Fruit fly (Drosophila melanogaster) whole organism, wandering third instar larva: Measurements from ENCODE around the gene Sf3a2.

Experiments used
- Abd-B ChIP-seq: fragments of >200 bp; optimal IDR thresholded peaks from 2 replicates; lab custom pipeline; 2017; ENCODE audit warnings: missing biosample characterization, missing genetic modification characterization
- CG32264 ChIP-seq: fragments of 200-800 bp; sonication (Bioruptor generic); optimal IDR thresholded peaks from 2 replicates; lab custom pipeline; 2016; ENCODE audit warnings: missing biosample characterization, missing genetic modification characterization
- CG9705 ChIP-seq: fragments of 200-800 bp; sonication (Bioruptor generic); optimal IDR thresholded peaks from 2 replicates; lab custom pipeline; 2018; ENCODE audit warnings: missing biosample characterization, mild to moderate bottlenecking, missing genetic modification characterization
- Dfd ChIP-seq: fragments of >200 bp; optimal IDR thresholded peaks from 2 replicates; lab custom pipeline; 2017; ENCODE audit warnings: missing biosample characterization, missing genetic modification characterization
- Dif ChIP-seq: fragments of 200-275, 200-300 bp; sonication (Bioruptor generic); optimal IDR thresholded peaks from 2 replicates; lab custom pipeline; 2018; ENCODE audit warnings: missing biosample characterization, missing genetic modification characterization; ENCODE audit not compliant: partially characterized antibody
- GATAd ChIP-seq: sonication (Bioruptor generic); optimal IDR thresholded peaks from 2 replicates; lab custom pipeline; 2016; ENCODE audit warnings: missing biosample characterization, missing genetic modification characterization
- HLH106 ChIP-seq: fragments of 200-800 bp; optimal IDR thresholded peaks from 3 replicates; lab custom pipeline; 2019; ENCODE audit warnings: missing biosample characterization, mild to moderate bottlenecking, missing genetic modification characterization, moderate library complexity
- Hnf4 ChIP-seq: fragments of 200-800 bp; sonication (Bioruptor generic); optimal IDR thresholded peaks from 2 replicates; lab custom pipeline; 2016; ENCODE audit warnings: missing biosample characterization, mild to moderate bottlenecking, missing genetic modification characterization
- Hr78 ChIP-seq: fragments of >200 bp; optimal IDR thresholded peaks from 2 replicates; lab custom pipeline; 2017; ENCODE audit warnings: missing biosample characterization, missing genetic modification characterization
- Hr83 ChIP-seq: fragments of 200-300 bp; sonication (Bioruptor generic); optimal IDR thresholded peaks from 2 replicates; lab custom pipeline; 2016; ENCODE audit warnings: missing biosample characterization, mild to moderate bottlenecking, missing genetic modification characterization, moderate library complexity; ENCODE audit not compliant: poor library complexity, severe bottlenecking
- Mio ChIP-seq: sonication (Bioruptor generic); optimal IDR thresholded peaks from 2 replicates; lab custom pipeline; 2016; ENCODE audit warnings: missing biosample characterization, missing genetic modification characterization
- OdsH ChIP-seq: fragments of 200-800 bp; sonication (Bioruptor generic); optimal IDR thresholded peaks from 2 replicates; lab custom pipeline; 2016; ENCODE audit warnings: missing biosample characterization, mild to moderate bottlenecking, missing genetic modification characterization
- Rel ChIP-seq, 2 experiments: fragments of 200-800 bp; sonication (Bioruptor generic) in 1 of 2; optimal IDR thresholded peaks; 2 replicates in 1 of 2; 3 replicates in 1 of 2; lab custom pipeline; 2016 to 2019; ENCODE audit warnings: mild to moderate bottlenecking in 2 of 2, missing biosample characterization in 2 of 2, missing genetic modification characterization in 2 of 2, moderate library complexity in 1 of 2
- Sp1 ChIP-seq: fragments of 200-800 bp; sonication (Bioruptor generic); optimal IDR thresholded peaks from 3 replicates; lab custom pipeline; 2019; ENCODE audit warnings: missing biosample characterization, mild to moderate bottlenecking, missing genetic modification characterization, moderate library complexity
- Vsx2 ChIP-seq: fragments of 200-300, 225-300 bp; sonication (Bioruptor generic); optimal IDR thresholded peaks from 2 replicates; lab custom pipeline; 2018; ENCODE audit warnings: missing biosample characterization, missing genetic modification characterization; ENCODE audit not compliant: partially characterized antibody
- br ChIP-seq: fragments of 200-800 bp; sonication (Bioruptor generic); optimal IDR thresholded peaks from 2 replicates; lab custom pipeline; 2016; ENCODE audit warnings: missing biosample characterization, missing genetic modification characterization
- dmrt93B ChIP-seq: fragments of 200-800 bp; sonication (Bioruptor generic); optimal IDR thresholded peaks from 2 replicates; lab custom pipeline; 2018; ENCODE audit warnings: missing biosample characterization, mild to moderate bottlenecking, missing genetic modification characterization
- ey ChIP-seq: fragments of 200-800 bp; sonication (Bioruptor generic); optimal IDR thresholded peaks from 2 replicates; lab custom pipeline; 2016; ENCODE audit warnings: missing biosample characterization, missing genetic modification characterization
- foxo ChIP-seq, 2 experiments: fragments of 200-800 bp; sonication (Bioruptor generic); optimal IDR thresholded peaks; 2 replicates in 1 of 2; 3 replicates in 1 of 2; lab custom pipeline; 2016 to 2017; ENCODE audit warnings: missing biosample characterization in 2 of 2, missing genetic modification characterization in 2 of 2
- fru ChIP-seq: fragments of 200-800 bp; sonication (Bioruptor generic); optimal IDR thresholded peaks from 3 replicates; lab custom pipeline; 2016; ENCODE audit warnings: missing biosample characterization, mild to moderate bottlenecking, missing genetic modification characterization
- h ChIP-seq: fragments of 200-800 bp; sonication (Bioruptor generic); optimal IDR thresholded peaks from 3 replicates; lab custom pipeline; 2016; ENCODE audit warnings: missing biosample characterization, mild to moderate bottlenecking, missing genetic modification characterization
- jim ChIP-seq: fragments of 175-275, 200-325 bp; sonication (Bioruptor generic); optimal IDR thresholded peaks from 2 replicates; lab custom pipeline; 2016; ENCODE audit warnings: missing biosample characterization, mild to moderate bottlenecking, missing genetic modification characterization
- lola ChIP-seq: fragments of >200 bp; optimal IDR thresholded peaks from 2 replicates; lab custom pipeline; 2017; ENCODE audit warnings: missing biosample characterization, missing genetic modification characterization
- psq ChIP-seq: fragments of 200-800 bp; sonication (Bioruptor generic); optimal IDR thresholded peaks from 3 replicates; lab custom pipeline; 2017; ENCODE audit warnings: missing biosample characterization, mild to moderate bottlenecking, missing genetic modification characterization, moderate library complexity
- rgr ChIP-seq: fragments of 200-800 bp; sonication (Bioruptor generic); optimal IDR thresholded peaks from 3 replicates; lab custom pipeline; 2016; ENCODE audit warnings: missing biosample characterization, mild to moderate bottlenecking, missing genetic modification characterization
- sage ChIP-seq: fragments of 200-800 bp; sonication (Bioruptor generic); optimal IDR thresholded peaks from 2 replicates; lab custom pipeline; 2016; ENCODE audit warnings: missing biosample characterization, mild to moderate bottlenecking, missing genetic modification characterization
- sv ChIP-seq: fragments of 200-800 bp; sonication (Bioruptor generic); optimal IDR thresholded peaks from 3 replicates; lab custom pipeline; 2016; ENCODE audit warnings: missing biosample characterization, missing genetic modification characterization
- usp ChIP-seq: fragments of >200 bp; optimal IDR thresholded peaks from 2 replicates; lab custom pipeline; 2017; ENCODE audit warnings: missing biosample characterization, missing genetic modification characterization
- woc ChIP-seq: sonication (Bioruptor generic); optimal IDR thresholded peaks from 2 replicates; lab custom pipeline; 2016; ENCODE audit warnings: missing biosample characterization, mild to moderate bottlenecking, missing genetic modification characterization

Sf3a2 gene

dm6 chr3L:12803159-12804034 is 10.4 kb downstream of the Sf3a2 start:
- TF ChIP-seq woc (GFP tag; lab: Kevin White, UChicago) (no peak), GATAd (no peak), foxo (GFP tag; optimal IDR thresholded peaks at IDR 0.05; lab: Kevin White, UChicago) (peak in 1 of 2 experiments; percentile 28), sv (peak; percentile 79), fru (GFP tag; lab: Kevin White, UChicago) (peak; percentile 55), Sp1 (GFP tag; lab: Kevin White, UChicago) (peak; percentile 13), rgr (GFP tag; lab: Kevin White, UChicago) (peak; percentile 43), ey (peak; percentile 26), Mio (no peak), HLH106 (tag; lab: Kevin White, UChicago) (peak; percentile 25)
- TF ChIP-seq, all 38 proteins: peak for 7

- TF ChIP-seq woc (GFP tag; lab: Kevin White, UChicago) (peak; percentile 20), jim (GFP tag; lab: Kevin White, UChicago) (no peak), Sp1 (GFP tag; lab: Kevin White, UChicago) (peak; percentile 2), Hnf4 (GFP tag; lab: Kevin White, UChicago) (no peak), psq (GFP tag; lab: Kevin White, UChicago) (no peak), h (peak; percentile 26), OdsH (GFP tag; lab: Kevin White, UChicago) (peak; percentile 11), Abd-B (GFP tag; lab: Kevin White, UChicago) (no peak), Hr83 (GFP tag; lab: Kevin White, UChicago) (peak; percentile 23), Mio (no peak), Dif (no peak), usp (no peak), sage (no peak), Dfd (GFP tag; lab: Kevin White, UChicago) (no peak), sv (no peak), rgr (GFP tag; lab: Kevin White, UChicago) (peak; percentile 39), fru (GFP tag; lab: Kevin White, UChicago) (peak; percentile 5), CG9705 (GFP tag; lab: Kevin White, UChicago) (no peak), ey (no peak), HLH106 (tag; lab: Kevin White, UChicago) (no peak), Hr78 (GFP tag; lab: Kevin White, UChicago) (no peak), lola (GFP tag; lab: Kevin White, UChicago) (no peak), CG32264 (GFP tag; lab: Kevin White, UChicago) (no peak), br (no peak), foxo (GFP tag; optimal IDR thresholded peaks at IDR 0.05; lab: Kevin White, UChicago) (no peak), dmrt93B (GFP tag; lab: Kevin White, UChicago) (no peak), Rel (GFP tag; optimal IDR thresholded peaks at IDR 0.05; lab: Kevin White, UChicago) (no peak), Rel (tag; optimal IDR thresholded peaks at IDR 0.05; lab: Kevin White, UChicago) (peak; percentile 37)
- TF ChIP-seq, all 38 proteins: peak for 8
These were observed 11.4 kb downstream of the Sf3a2 start for dm6 chr3L:12802443-12802865.

- TF ChIP-seq Vsx2 (GFP tag; lab: Kevin White, UChicago): peak; percentile 60
- no peak for TF ChIP-seq GATAd
These were observed 13.7 kb downstream of the Sf3a2 start for dm6 chr3L:12800167-12800566.

dm6 chr3L:12799431-12800147 is 14.2 kb downstream of the Sf3a2 start:
- no peak for TF ChIP-seq dmrt93B (GFP tag; lab: Kevin White, UChicago)
